Fruit fly (Drosophila melanogaster) whole organism, embryonic: ENCODE results near the gene CG17154.

Experiments
- Ada2b ChIP-seq: fragments of 200-800 bp; sonication (Bioruptor generic); IDR thresholded peaks from 2 replicates; pipeline ENCODE4 v1.3.6; 2022; ENCODE audit warnings: missing biosample characterization, missing genetic modification characterization
- Atf6 ChIP-seq: fragments of 200-800 bp; sonication (Bioruptor generic); IDR thresholded peaks from 2 replicates; pipeline ENCODE4 v1.3.6; 2022; ENCODE audit warnings: missing biosample characterization, missing genetic modification characterization
- B-H2 ChIP-seq: fragments of 200-800 bp; sonication (Bioruptor generic); optimal IDR thresholded peaks from 2 replicates; lab custom pipeline; 2018; ENCODE audit warnings: missing biosample characterization, mild to moderate bottlenecking, missing genetic modification characterization
- CG10462 ChIP-seq: fragments of 200-800 bp; sonication (Bioruptor generic); optimal IDR thresholded peaks from 2 replicates; lab custom pipeline; 2016; ENCODE audit warnings: missing biosample characterization, missing genetic modification characterization
- CG12769 ChIP-seq: fragments of 200-800 bp; sonication (Bioruptor generic); optimal IDR thresholded peaks from 2 replicates; lab custom pipeline; 2019; ENCODE audit warnings: missing biosample characterization, mild to moderate bottlenecking, missing genetic modification characterization, moderate library complexity
- CG1602 ChIP-seq: fragments of 200-800 bp; sonication (Bioruptor generic); optimal IDR thresholded peaks from 3 replicates; lab custom pipeline; 2016; ENCODE audit warnings: missing biosample characterization, missing genetic modification characterization
- CG1647 ChIP-seq: fragments of 200-800 bp; sonication (Bioruptor generic); optimal IDR thresholded peaks from 3 replicates; lab custom pipeline; 2016; ENCODE audit warnings: missing biosample characterization, missing genetic modification characterization
- CG16779 ChIP-seq: fragments of 200-800 bp; sonication (Bioruptor generic); IDR thresholded peaks from 2 replicates; pipeline ENCODE4 v1.3.6; 2022; ENCODE audit warnings: missing biosample characterization, missing genetic modification characterization
- CG17328 ChIP-seq: fragments of 200-800 bp; sonication (Bioruptor generic); IDR thresholded peaks from 2 replicates; pipeline ENCODE4 v1.3.6; 2022; ENCODE audit warnings: missing biosample characterization, missing genetic modification characterization
- CG18011 ChIP-seq: fragments of 200-800 bp; sonication (Bioruptor generic); optimal IDR thresholded peaks from 2 replicates; lab custom pipeline; 2017; ENCODE audit warnings: missing biosample characterization, missing genetic modification characterization, mild to moderate bottlenecking, moderate library complexity, missing genotype
- CG2199 ChIP-seq: fragments of 200-800 bp; sonication (Bioruptor generic); IDR thresholded peaks from 3 replicates; pipeline ENCODE4 v1.3.6; 2022; ENCODE audit warnings: missing biosample characterization, missing genetic modification characterization
- CG2889 ChIP-seq: fragments of 200-800 bp; sonication (Bioruptor generic); IDR thresholded peaks from 3 replicates; pipeline ENCODE4 v1.3.6; 2022; ENCODE audit warnings: missing biosample characterization, missing genetic modification characterization
- CG31224 ChIP-seq: fragments of 200-800 bp; sonication (Bioruptor generic); IDR thresholded peaks from 2 replicates; pipeline ENCODE4 v1.3.6; 2022; ENCODE audit warnings: missing biosample characterization, missing genetic modification characterization
- CG31441 ChIP-seq: fragments of 200-800 bp; sonication (Bioruptor generic); IDR thresholded peaks from 2 replicates; pipeline ENCODE4 v1.3.6; 2022; ENCODE audit warnings: missing biosample characterization, missing genetic modification characterization
- CG3281 ChIP-seq: fragments of 200-800 bp; sonication (Bioruptor generic); optimal IDR thresholded peaks from 3 replicates; lab custom pipeline; 2017; ENCODE audit warnings: missing biosample characterization, mild to moderate bottlenecking, missing genetic modification characterization
- CG34422 ChIP-seq: fragments of 200-800 bp; sonication (Bioruptor generic); IDR thresholded peaks from 3 replicates; pipeline ENCODE4 v1.3.6; 2022; ENCODE audit warnings: missing biosample characterization, missing genetic modification characterization
- CG6272 ChIP-seq: fragments of 200-800 bp; sonication (Bioruptor generic); IDR thresholded peaks from 2 replicates; pipeline ENCODE4 v1.3.6; 2022; ENCODE audit warnings: missing biosample characterization, missing genetic modification characterization
- CG6654 ChIP-seq: fragments of 200-800 bp; sonication (Bioruptor generic); optimal IDR thresholded peaks from 2 replicates; lab custom pipeline; 2017; ENCODE audit warnings: missing biosample characterization, mild to moderate bottlenecking, missing genetic modification characterization
- CG6683 ChIP-seq: fragments of 200-800 bp; sonication (Bioruptor generic); optimal IDR thresholded peaks from 2 replicates; lab custom pipeline; 2017; ENCODE audit warnings: missing biosample characterization, mild to moderate bottlenecking, missing genetic modification characterization, missing genetic modification reagents
- CG9876 ChIP-seq: fragments of 200-800 bp; sonication (Bioruptor generic); optimal IDR thresholded peaks from 2 replicates; lab custom pipeline; 2016; ENCODE audit warnings: missing biosample characterization, missing genetic modification characterization
- Doc2 ChIP-seq: fragments of 200-800 bp; sonication (Bioruptor generic); IDR thresholded peaks from 2 replicates; pipeline ENCODE4 v1.3.6; 2022; ENCODE audit warnings: missing biosample characterization, missing genetic modification characterization
- MBD-R2 ChIP-seq: fragments of 200-800 bp; sonication (Bioruptor generic); IDR thresholded peaks from 2 replicates; pipeline ENCODE4 v1.3.6; 2022; ENCODE audit warnings: missing biosample characterization, missing genetic modification characterization
- Med ChIP-seq: fragments of 200-800 bp; sonication (Bioruptor generic); peaks from one replicate; lab custom pipeline; 2016; ENCODE audit warnings: missing biosample characterization, missing genetic modification characterization, mild to moderate bottlenecking, inconsistent platforms, moderate library complexity
- Myb ChIP-seq: fragments of 200-800 bp; sonication (Bioruptor generic); optimal IDR thresholded peaks from 2 replicates; lab custom pipeline; 2016; ENCODE audit warnings: missing biosample characterization, missing genetic modification characterization
- NC2β ChIP-seq: fragments of 200-800 bp; sonication (Bioruptor generic); optimal IDR thresholded peaks from 2 replicates; lab custom pipeline; 2016; ENCODE audit warnings: missing biosample characterization, missing genetic modification characterization
- NFAT ChIP-seq: fragments of 200-800 bp; sonication (Bioruptor generic); IDR thresholded peaks from 2 replicates; pipeline ENCODE4 v1.3.6; 2022; ENCODE audit warnings: missing biosample characterization, missing genetic modification characterization
- Sox100B ChIP-seq: fragments of 200-800 bp; sonication (Bioruptor generic); optimal IDR thresholded peaks from 3 replicates; lab custom pipeline; 2018; ENCODE audit warnings: missing biosample characterization, mild to moderate bottlenecking, missing genetic modification characterization
- Taf1 ChIP-seq: fragments of 200-800 bp; sonication (Bioruptor generic); IDR thresholded peaks from 2 replicates; pipeline ENCODE4 v1.3.6; 2022; ENCODE audit warnings: missing biosample characterization, missing genetic modification characterization
- ase ChIP-seq: fragments of 200-800 bp; sonication (Bioruptor generic); IDR thresholded peaks from 3 replicates; pipeline ENCODE4 v1.3.6; 2022; ENCODE audit warnings: missing biosample characterization, missing genetic modification characterization
- ash1 ChIP-seq: fragments of 200-800 bp; sonication (Bioruptor generic); optimal IDR thresholded peaks from 2 replicates; lab custom pipeline; 2018; ENCODE audit warnings: missing biosample characterization, mild to moderate bottlenecking, missing genetic modification characterization
- chn ChIP-seq: fragments of 200-800 bp; sonication (Bioruptor generic); optimal IDR thresholded peaks from 2 replicates; lab custom pipeline; 2016; ENCODE audit warnings: missing biosample characterization, missing genetic modification characterization
- crc ChIP-seq: fragments of 200-800 bp; sonication (Bioruptor generic); optimal IDR thresholded peaks from 2 replicates; lab custom pipeline; 2016; ENCODE audit warnings: missing biosample characterization, missing genetic modification characterization
- dimm ChIP-seq: fragments of 200-800 bp; sonication (Bioruptor generic); IDR thresholded peaks from 2 replicates; pipeline ENCODE4 v1.3.6; 2022; ENCODE audit warnings: missing biosample characterization, missing genetic modification characterization
- exex ChIP-seq: fragments of 200-800 bp; sonication (Bioruptor generic); optimal IDR thresholded peaks from 4 replicates; lab custom pipeline; 2018; ENCODE audit warnings: missing biosample characterization, mild to moderate bottlenecking, missing genetic modification characterization, moderate library complexity
- fd96Cb ChIP-seq: fragments of 200-800 bp; sonication (Bioruptor generic); optimal IDR thresholded peaks from 2 replicates; lab custom pipeline; 2018; ENCODE audit warnings: missing biosample characterization, mild to moderate bottlenecking, missing genetic modification characterization, moderate library complexity
- lilli ChIP-seq: fragments of 200-800 bp; sonication (Bioruptor generic); optimal IDR thresholded peaks from 3 replicates; lab custom pipeline; 2016; ENCODE audit warnings: missing biosample characterization, missing genetic modification characterization
- nerfin-1 ChIP-seq: fragments of 200-800 bp; sonication (Bioruptor generic); optimal IDR thresholded peaks from 3 replicates; lab custom pipeline; 2019; ENCODE audit warnings: missing biosample characterization, mild to moderate bottlenecking, missing genetic modification characterization, moderate library complexity
- otp ChIP-seq: fragments of 200-800 bp; sonication (Bioruptor generic); IDR thresholded peaks from 3 replicates; pipeline ENCODE4, ENCODE4 v1.3.6; 2022; ENCODE audit warnings: missing biosample characterization, missing genetic modification characterization
- rib ChIP-seq: fragments of 200-800 bp; sonication (Bioruptor generic); IDR thresholded peaks from 2 replicates; pipeline ENCODE4 v1.3.6; 2022; ENCODE audit warnings: missing biosample characterization, missing genetic modification characterization
- sisA ChIP-seq: fragments of 200-800 bp; sonication (Bioruptor generic); IDR thresholded peaks from 2 replicates; pipeline ENCODE4 v1.3.6; 2022; ENCODE audit warnings: missing biosample characterization, missing genetic modification characterization
- stc ChIP-seq: fragments of 200-800 bp; sonication (Bioruptor generic); IDR thresholded peaks from 2 replicates; pipeline ENCODE4 v1.3.6; 2022; ENCODE audit warnings: missing biosample characterization, missing genetic modification characterization

CG17154 gene

DNA sequence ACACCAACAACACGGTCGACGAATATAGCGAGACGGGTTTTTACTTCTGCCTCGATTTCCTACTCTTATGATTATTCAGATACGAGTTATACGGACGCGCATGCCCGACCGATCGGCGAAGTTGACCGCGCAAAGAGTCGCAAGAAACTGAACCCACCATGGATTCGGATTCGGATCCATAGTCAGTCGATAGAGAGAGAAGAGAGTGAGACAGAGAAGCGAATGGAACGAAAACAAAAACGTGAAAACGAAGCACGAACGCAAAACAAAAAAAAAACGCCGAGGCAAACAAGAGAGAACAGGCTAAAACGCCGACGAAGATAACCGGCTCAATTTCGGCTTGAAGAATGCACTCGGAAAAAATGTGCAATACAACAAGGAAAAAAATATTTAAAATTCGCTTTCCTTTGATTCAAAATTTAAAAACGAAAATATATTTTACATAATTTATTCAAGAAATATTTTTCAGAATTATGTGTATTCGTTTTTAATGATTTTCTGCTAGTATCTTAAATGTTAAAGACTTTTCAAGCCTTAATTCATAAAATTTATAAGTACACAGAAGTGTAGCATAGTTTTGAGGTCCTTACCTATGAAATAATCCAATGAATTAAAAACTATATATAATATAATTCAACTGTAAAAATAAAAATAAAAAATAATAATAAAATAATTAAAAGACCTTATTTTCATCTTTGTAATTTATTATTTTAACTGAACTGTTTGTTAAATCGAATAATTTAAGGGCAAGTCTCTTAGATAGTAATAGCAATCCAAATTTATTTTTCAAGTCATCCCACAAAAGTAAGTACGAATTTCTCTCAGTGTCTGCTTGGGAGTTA lies 6.5 kb upstream of the CG17154 start, which contains the start of gene Sema5c (continued):
- TF ChIP-seq CG31441 (peak; percentile 82), chn (GFP tag; lab: Kevin White, UChicago) (peak; percentile 16), CG16779 (peak; percentile 67; the same call in 1 of the 2 replicates), Atf6 (GFP tag; lab: Robert Waterston, UW) (peak; percentile 50; the same call in 1 of the 2 replicates), CG1647 (GFP tag; lab: Kevin White, UChicago) (peak; percentile 31), fd96Cb (tag; lab: Kevin White, UChicago) (peak; percentile 60), B-H2 (GFP tag; lab: Kevin White, UChicago) (no peak), CG3281 (GFP tag; lab: Kevin White, UChicago) (peak; percentile 59), CG1602 (peak; percentile 69), CG10462 (peak; percentile 58), dimm (no peak), stc (no peak; the same call in 1 of the 2 replicates), nerfin-1 (tag; lab: Kevin White, UChicago) (peak; percentile 42), NC2β (GFP tag; lab: Kevin White, UChicago) (no peak), CG18011 (GFP tag; lab: Kevin White, UChicago) (no peak), Myb (GFP tag; lab: Kevin White, UChicago) (no peak), CG6683 (GFP tag; lab: Kevin White, UChicago) (peak; percentile 22), exex (tag; lab: Kevin White, UChicago) (peak; percentile 30), sisA (peak; percentile 52)

DNA sequence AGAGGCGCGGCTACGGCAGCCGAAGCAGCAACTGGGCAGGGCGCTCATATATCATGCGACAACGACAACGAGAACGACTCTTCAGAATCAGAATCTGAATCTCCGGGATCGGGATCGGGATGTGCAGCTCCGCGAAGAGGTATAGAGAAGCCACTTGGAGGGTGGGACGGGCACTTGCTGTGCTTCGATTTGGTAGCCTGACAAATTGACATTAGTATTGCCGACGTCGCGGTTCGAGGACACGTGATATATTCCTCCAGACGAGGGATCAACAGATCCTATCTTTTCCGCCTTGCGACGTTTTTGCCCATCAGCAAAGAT lies 5.9 kb upstream of the CG17154 start:
- TF ChIP-seq lilli (GFP tag; lab: Kevin White, UChicago) (no peak), Med (GFP tag; lab: Kevin White, UChicago) (peak; percentile 85), Doc2 (GFP tag; lab: Robert Waterston, UW) (0 out of 2 replicates have a peak, but pooled peaks have one; percentile 43), CG31224 (GFP tag; lab: Robert Waterston, UW) (peak; percentile 24; the same call in 1 of the 2 replicates), Taf1 (GFP tag; lab: Robert Waterston, UW) (no peak), crc (no peak), CG12769 (tag; lab: Kevin White, UChicago) (peak; percentile 65), Ada2b (0 out of 2 replicates have a peak, but pooled peaks have one; percentile 0), CG2199 (GFP tag; lab: Robert Waterston, UW) (peak; percentile 71; the same call in 1 of the 3 replicates), CG17328 (GFP tag; lab: Robert Waterston, UW) (peak; percentile 37; the same call in 1 of the 2 replicates), CG31441 (no peak), CG6272 (GFP tag; lab: Robert Waterston, UW) (0 out of 2 replicates have a peak, but pooled peaks have one; percentile 9), ash1 (GFP tag; lab: Kevin White, UChicago) (no peak), rib (peak; percentile 47; the same call in 1 of the 2 replicates), MBD-R2 (GFP tag; lab: Robert Waterston, UW) (0 out of 2 replicates have a peak, but pooled peaks have one; percentile 5), CG34422 (GFP tag; lab: Robert Waterston, UW) (0 out of 3 replicates have a peak, but pooled peaks have one; percentile 13), Sox100B (no peak), NFAT (0 out of 2 replicates have a peak, but pooled peaks have one; percentile 34), chn (GFP tag; lab: Kevin White, UChicago) (peak; percentile 63), ase (GFP tag; lab: Robert Waterston, UW) (0 out of 3 replicates have a peak, but pooled peaks have one; percentile 13), otp (0 out of 3 replicates have a peak, but pooled peaks have one; percentile 27), CG6654 (GFP tag; lab: Kevin White, UChicago) (no peak), CG9876 (GFP tag; lab: Kevin White, UChicago) (peak; percentile 14), CG2889 (GFP tag; lab: Robert Waterston, UW) (0 out of 3 replicates have a peak, but pooled peaks have one; percentile 32)
